Fruit fly (Drosophila melanogaster) whole organism, embryonic: Measurements from ENCODE around the gene Sodh1.

Source experiments
- CG10462 ChIP-seq: fragments of 200-800 bp; sonication (Bioruptor generic); optimal IDR thresholded peaks from 2 replicates; lab custom pipeline; 2016; ENCODE audit warnings: missing biosample characterization, missing genetic modification characterization
- CG10979 ChIP-seq: fragments of 200-800 bp; sonication (Bioruptor generic); optimal IDR thresholded peaks from 2 replicates; lab custom pipeline; 2018; ENCODE audit warnings: missing biosample characterization, mild to moderate bottlenecking, missing genetic modification characterization, moderate library complexity
- CG11085 ChIP-seq: fragments of 200-800 bp; sonication (Bioruptor generic); IDR thresholded peaks from 2 replicates; pipeline ENCODE4 v1.3.6; 2022; ENCODE audit warnings: missing biosample characterization, missing genetic modification characterization
- CG12659 ChIP-seq: fragments of 200-800 bp; sonication (Bioruptor generic); optimal IDR thresholded peaks from 3 replicates; lab custom pipeline; 2017; ENCODE audit warnings: mild to moderate bottlenecking, missing biosample characterization, missing genetic modification reagents, missing genetic modification characterization
- CG13894 ChIP-seq: fragments of 200-800 bp; sonication (Bioruptor generic); optimal IDR thresholded peaks from 3 replicates; lab custom pipeline; 2018; ENCODE audit warnings: missing biosample characterization, mild to moderate bottlenecking, missing genetic modification characterization, moderate library complexity
- CG1603 ChIP-seq: fragments of 200-800 bp; sonication (Bioruptor generic); optimal IDR thresholded peaks from 2 replicates; lab custom pipeline; 2019; ENCODE audit warnings: missing biosample characterization, mild to moderate bottlenecking, missing genetic modification characterization, moderate library complexity
- CG17359 ChIP-seq: fragments of 200-800 bp; sonication (Bioruptor generic); optimal IDR thresholded peaks from 3 replicates; lab custom pipeline; 2018; ENCODE audit warnings: missing biosample characterization, mild to moderate bottlenecking, missing genetic modification characterization, moderate library complexity
- CG17612 ChIP-seq: fragments of 200-800 bp; sonication (Bioruptor generic); IDR thresholded peaks from 2 replicates; pipeline ENCODE4 v1.3.6; 2022; ENCODE audit warnings: missing biosample characterization, missing genetic modification characterization
- CG17829 ChIP-seq: fragments of 200-800 bp; optimal IDR thresholded peaks from 2 replicates; lab custom pipeline; 2019; ENCODE audit warnings: missing biosample characterization, mild to moderate bottlenecking, missing genetic modification characterization, moderate library complexity
- CG1792 ChIP-seq: fragments of 200-800 bp; sonication (Bioruptor generic); optimal IDR thresholded peaks from 2 replicates; lab custom pipeline; 2016; ENCODE audit warnings: missing biosample characterization, missing genetic modification characterization
- CG2116 ChIP-seq: fragments of 200-800 bp; sonication (Bioruptor generic); optimal IDR thresholded peaks from 3 replicates; lab custom pipeline; 2018; ENCODE audit warnings: missing biosample characterization, mild to moderate bottlenecking, missing genetic modification characterization
- CG2202 ChIP-seq: fragments of 200-800 bp; sonication (Bioruptor generic); optimal IDR thresholded peaks from 2 replicates; lab custom pipeline; 2018; ENCODE audit warnings: missing biosample characterization, mild to moderate bottlenecking, missing genetic modification characterization
- CG2875 ChIP-seq: fragments of 200-800 bp; sonication (Bioruptor generic); optimal IDR thresholded peaks from 2 replicates; lab custom pipeline; 2017; ENCODE audit warnings: missing biosample characterization, mild to moderate bottlenecking, missing genetic modification characterization, missing genetic modification reagents
- CG30431 ChIP-seq: fragments of 200-800 bp; sonication (Bioruptor generic); optimal IDR thresholded peaks from 2 replicates; lab custom pipeline; 2017; ENCODE audit warnings: missing biosample characterization, missing genetic modification characterization
- CG3065 ChIP-seq: fragments of 200-800 bp; sonication (Bioruptor generic); optimal IDR thresholded peaks from 2 replicates; lab custom pipeline; 2016; ENCODE audit warnings: missing biosample characterization, missing genetic modification characterization
- CG34422 ChIP-seq: fragments of 200-800 bp; sonication (Bioruptor generic); IDR thresholded peaks from 3 replicates; pipeline ENCODE4 v1.3.6; 2022; ENCODE audit warnings: missing biosample characterization, missing genetic modification characterization
- CG4404 ChIP-seq: fragments of 200-800 bp; sonication (Bioruptor generic); IDR thresholded peaks from 2 replicates; pipeline ENCODE4 v1.3.6; 2022; ENCODE audit warnings: missing biosample characterization, missing genetic modification characterization
- CG4820 ChIP-seq: fragments of 200-800 bp; sonication (Bioruptor generic); optimal IDR thresholded peaks from 3 replicates; lab custom pipeline; 2016; ENCODE audit warnings: missing biosample characterization, missing genetic modification characterization
- CG8290 ChIP-seq, 3 experiments: fragments of 200-800 bp; sonication (Bioruptor generic); optimal IDR thresholded peaks; 2 replicates each; lab custom pipeline; 2016 to 2019; ENCODE audit warnings: missing biosample characterization in 3 of 3, missing genetic modification characterization in 3 of 3, mild to moderate bottlenecking in 2 of 3, moderate library complexity in 1 of 3
- CHES-1-like ChIP-seq: fragments of 200-800 bp; sonication (Bioruptor generic); optimal IDR thresholded peaks from 2 replicates; lab custom pipeline; 2016; ENCODE audit warnings: missing biosample characterization, missing genetic modification characterization
- CkIIα-i1 ChIP-seq: fragments of 200-800 bp; sonication (Bioruptor generic); IDR thresholded peaks from 2 replicates; pipeline ENCODE4 v1.3.6; 2022; ENCODE audit warnings: missing biosample characterization, missing genetic modification characterization
- CrebB ChIP-seq: fragments of 200-800 bp; sonication (Bioruptor generic); optimal IDR thresholded peaks from 3 replicates; lab custom pipeline; 2018; ENCODE audit warnings: missing biosample characterization, mild to moderate bottlenecking, missing genetic modification characterization
- Doc3 ChIP-seq: fragments of 200-800 bp; sonication (Bioruptor generic); IDR thresholded peaks from 3 replicates; pipeline ENCODE4 v1.3.6; 2022; ENCODE audit warnings: missing biosample characterization, missing genetic modification characterization; ENCODE audit not compliant: partially characterized antibody
- H15 ChIP-seq: fragments of 200-800 bp; sonication (Bioruptor generic); IDR thresholded peaks from 3 replicates; pipeline ENCODE4 v1.3.6; 2022; ENCODE audit warnings: missing biosample characterization, missing genetic modification characterization
- Hsf ChIP-seq: fragments of 200-800 bp; sonication (Bioruptor generic); optimal IDR thresholded peaks from 3 replicates; lab custom pipeline; 2016; ENCODE audit warnings: missing biosample characterization, missing genetic modification characterization
- Med ChIP-seq: fragments of 200-800 bp; sonication (Bioruptor generic); peaks from one replicate; lab custom pipeline; 2016; ENCODE audit warnings: missing biosample characterization, missing genetic modification characterization, mild to moderate bottlenecking, inconsistent platforms, moderate library complexity
- NC2β ChIP-seq: fragments of 200-800 bp; sonication (Bioruptor generic); optimal IDR thresholded peaks from 2 replicates; lab custom pipeline; 2016; ENCODE audit warnings: missing biosample characterization, missing genetic modification characterization
- Nf-YA ChIP-seq: fragments of 200-800 bp; sonication (Bioruptor generic); IDR thresholded peaks from 2 replicates; pipeline ENCODE4 v1.3.6; 2022; ENCODE audit warnings: missing biosample characterization, missing genetic modification characterization
- cato ChIP-seq: fragments of 200-800 bp; sonication (Bioruptor generic); optimal IDR thresholded peaks from 2 replicates; lab custom pipeline; 2016; ENCODE audit warnings: missing biosample characterization, missing genetic modification characterization, borderline replicate concordance
- dati ChIP-seq: fragments of 200-800 bp; sonication (Bioruptor generic); IDR thresholded peaks from 2 replicates; pipeline ENCODE4 v1.3.6; 2022; ENCODE audit warnings: missing biosample characterization, missing genetic modification characterization
- dimm ChIP-seq: fragments of 200-800 bp; sonication (Bioruptor generic); IDR thresholded peaks from 2 replicates; pipeline ENCODE4 v1.3.6; 2022; ENCODE audit warnings: missing biosample characterization, missing genetic modification characterization
- en ChIP-seq: fragments of 200-800 bp; sonication (Bioruptor generic); optimal IDR thresholded peaks from 2 replicates; lab custom pipeline; 2016; ENCODE audit warnings: missing biosample characterization, missing genetic modification characterization
- eyg ChIP-seq: fragments of 200-800 bp; sonication (Bioruptor generic); optimal IDR thresholded peaks from 3 replicates; lab custom pipeline; 2016; ENCODE audit warnings: missing biosample characterization, missing genetic modification characterization
- fd102C ChIP-seq: fragments of 200-800 bp; sonication (Bioruptor generic); optimal IDR thresholded peaks from 2 replicates; lab custom pipeline; 2018; ENCODE audit warnings: missing biosample characterization, mild to moderate bottlenecking, missing genetic modification characterization, moderate library complexity
- hbn ChIP-seq: fragments of 200-800 bp; sonication (Bioruptor generic); IDR thresholded peaks from 2 replicates; pipeline ENCODE4 v1.3.6; 2022; ENCODE audit warnings: missing biosample characterization, missing genetic modification characterization; ENCODE audit not compliant: partially characterized antibody
- kay ChIP-seq: fragments of 200-800 bp; sonication (Bioruptor generic); optimal IDR thresholded peaks from 2 replicates; lab custom pipeline; 2016; ENCODE audit warnings: missing biosample characterization, missing genetic modification characterization
- klu ChIP-seq: fragments of 200-800 bp; sonication (Bioruptor generic); IDR thresholded peaks from 2 replicates; pipeline ENCODE4 v1.3.6; 2022; ENCODE audit warnings: missing biosample characterization, missing genetic modification characterization
- luna ChIP-seq: fragments of 200-800 bp; sonication (Bioruptor generic); optimal IDR thresholded peaks from 2 replicates; lab custom pipeline; 2016; ENCODE audit warnings: missing biosample characterization, missing genetic modification characterization
- mam ChIP-seq: fragments of 200-800 bp; sonication (Bioruptor generic); optimal IDR thresholded peaks from 3 replicates; lab custom pipeline; 2016; ENCODE audit warnings: missing biosample characterization, missing genetic modification characterization
- ranshi ChIP-seq: fragments of 200-800 bp; sonication (Bioruptor generic); IDR thresholded peaks from 2 replicates; pipeline ENCODE4 v1.3.6; 2022; ENCODE audit warnings: missing biosample characterization, missing genetic modification characterization
- row ChIP-seq: fragments of 200-800 bp; sonication (Bioruptor generic); IDR thresholded peaks from 3 replicates; pipeline ENCODE4 v1.3.6; 2022; ENCODE audit warnings: missing biosample characterization, missing genetic modification characterization
- run ChIP-seq: fragments of 200-800 bp; sonication (Bioruptor generic); optimal IDR thresholded peaks from 3 replicates; lab custom pipeline; 2018; ENCODE audit warnings: missing biosample characterization, mild to moderate bottlenecking, missing genetic modification characterization
- seq ChIP-seq: fragments of 200-800 bp; sonication (Bioruptor generic); IDR thresholded peaks from 2 replicates; pipeline ENCODE4 v1.3.6; 2022; ENCODE audit warnings: missing biosample characterization, missing genetic modification characterization
- slou ChIP-seq: fragments of 200-800 bp; sonication (Bioruptor generic); optimal IDR thresholded peaks from 3 replicates; lab custom pipeline; 2016; ENCODE audit warnings: missing biosample characterization, missing genetic modification characterization
- sr ChIP-seq: fragments of 200-800 bp; sonication (Bioruptor generic); IDR thresholded peaks from 3 replicates; pipeline ENCODE4 v1.3.6; 2022; ENCODE audit warnings: missing biosample characterization, missing genetic modification characterization
- trem ChIP-seq: fragments of 200-800 bp; optimal IDR thresholded peaks from 3 replicates; lab custom pipeline; 2019; ENCODE audit warnings: missing biosample characterization, mild to moderate bottlenecking, missing genetic modification characterization, moderate library complexity
- unc-4 ChIP-seq: fragments of 200-800 bp; sonication (Bioruptor generic); IDR thresholded peaks from 2 replicates; pipeline ENCODE4 v1.3.6; 2022; ENCODE audit warnings: missing biosample characterization, missing genetic modification characterization; ENCODE audit not compliant: partially characterized antibody
- vnd ChIP-seq: fragments of 200-800 bp; sonication (Bioruptor generic); IDR thresholded peaks from 3 replicates; pipeline ENCODE4 v1.3.6; 2022; ENCODE audit warnings: missing biosample characterization, missing genetic modification characterization; ENCODE audit not compliant: partially characterized antibody
- wdn ChIP-seq: fragments of 200-800 bp; sonication (Bioruptor generic); IDR thresholded peaks from 2 replicates; pipeline ENCODE4 v1.3.6; 2022; ENCODE audit warnings: missing biosample characterization, missing genetic modification characterization

Gene Sodh1

dm6 chr3R:7086377-7087200 lies 34.5 kb downstream of the Sodh1 start, which contains the start of gene alphaTub84B (continued):
- TF ChIP-seq CG17359 (tag; lab: Kevin White, UChicago) (peak; percentile 70), CG4404 (no peak), CG30431 (GFP tag; lab: Kevin White, UChicago) (no peak), CG2202 (peak; percentile 21), trem (tag; lab: Kevin White, UChicago) (peak; percentile 64), CG12659 (peak; percentile 89), CG11085 (0 out of 2 replicates have a peak, but pooled peaks have one; percentile 37), NC2β (GFP tag; lab: Kevin White, UChicago) (peak; percentile 87), Doc3 (GFP tag; lab: Robert Waterston, UW) (no peak), CHES-1-like (GFP tag; lab: Kevin White, UChicago) (peak; percentile 75), Nf-YA (GFP tag; lab: Robert Waterston, UW) (no peak), seq (GFP tag; lab: Robert Waterston, UW) (peak; percentile 44; the same call in 1 of the 2 replicates), CG3065 (no peak), CrebB (tag; lab: Kevin White, UChicago) (peak; percentile 81), unc-4 (GFP tag; lab: Robert Waterston, UW) (peak; percentile 37; the same call in 1 of the 2 replicates), dati (GFP tag; lab: Robert Waterston, UW) (peak; percentile 49), kay (GFP tag; lab: Kevin White, UChicago) (peak; percentile 90), eyg (GFP tag; lab: Kevin White, UChicago) (peak; percentile 80), Hsf (GFP tag; lab: Kevin White, UChicago) (peak; percentile 1), CG1603 (tag; lab: Kevin White, UChicago) (peak; percentile 81), CG2875 (GFP tag; lab: Kevin White, UChicago) (peak; percentile 66), ranshi (peak; percentile 44; the same call in 1 of the 2 replicates), CG4820 (GFP tag; lab: Kevin White, UChicago) (no peak), CG17612 (GFP tag; lab: Robert Waterston, UW) (no peak; the same call in 1 of the 2 replicates), CG1792 (GFP tag; lab: Kevin White, UChicago) (peak; percentile 53), hbn (GFP tag; lab: Robert Waterston, UW) (no peak), CG10979 (peak; percentile 23), sr (GFP tag; lab: Robert Waterston, UW) (peak; percentile 82; the same call in 2 of the 3 replicates), cato (no peak), CG34422 (GFP tag; lab: Robert Waterston, UW) (peak; percentile 93), CG2116 (GFP tag; lab: Kevin White, UChicago) (no peak), Med (GFP tag; lab: Kevin White, UChicago) (peak; percentile 98), CG8290 (GFP tag; optimal IDR thresholded peaks at IDR 0.05; lab: Kevin White, UChicago) (peak; percentile 46), CG8290 (tag; optimal IDR thresholded peaks at IDR 0.05; lab: Kevin White, UChicago) (peak; percentile 59 to 93), vnd (GFP tag; lab: Robert Waterston, UW) (no peak), mam (GFP tag; lab: Kevin White, UChicago) (peak; percentile 53), fd102C (GFP tag; lab: Kevin White, UChicago) (peak; percentile 69), wdn (peak; percentile 65; the same call in 1 of the 2 replicates), en (peak; percentile 29), slou (peak; percentile 35), CG10462 (GFP tag; lab: Kevin White, UChicago) (no peak), luna (GFP tag; lab: Kevin White, UChicago) (peak; percentile 58), CG13894 (tag; lab: Kevin White, UChicago) (peak; percentile 84), klu (no peak), row (GFP tag; lab: Robert Waterston, UW) (peak; percentile 28; the same call in 2 of the 3 replicates), H15 (GFP tag; lab: Robert Waterston, UW) (no peak), CG17829 (tag; lab: Kevin White, UChicago) (peak; percentile 66), CkIIα-i1 (no peak), run (tag; lab: Kevin White, UChicago) (peak; percentile 2), dimm (GFP tag; lab: Robert Waterston, UW) (no peak)
